Fruit fly (Drosophila melanogaster) whole organism, embryonic: ENCODE results near the gene cype.

Experiments used
- Atf3 ChIP-seq: fragments of 200-800 bp; sonication (Bioruptor generic); optimal IDR thresholded peaks from 3 replicates; lab custom pipeline; 2016; ENCODE audit warnings: missing biosample characterization, missing genetic modification characterization
- CG10366 ChIP-seq: fragments of 200-800 bp; sonication (Bioruptor generic); IDR thresholded peaks from 2 replicates; pipeline ENCODE4 v1.3.6; 2022; ENCODE audit warnings: missing biosample characterization, missing genetic modification characterization
- CG10959 ChIP-seq: fragments of 200-800 bp; sonication (Bioruptor generic); IDR thresholded peaks from 2 replicates; pipeline ENCODE4 v1.3.6; 2022; ENCODE audit warnings: missing biosample characterization, missing genetic modification characterization
- CG11456 ChIP-seq: fragments of 200-800 bp; sonication (Bioruptor generic); IDR thresholded peaks from 3 replicates; pipeline ENCODE4 v1.3.6; 2022; ENCODE audit warnings: missing biosample characterization, missing genetic modification characterization
- CG15696 ChIP-seq: fragments of 200-800 bp; sonication (Bioruptor generic); optimal IDR thresholded peaks from 2 replicates; lab custom pipeline; 2019; ENCODE audit warnings: missing biosample characterization, mild to moderate bottlenecking, missing genetic modification characterization, moderate library complexity
- CG18011 ChIP-seq: fragments of 200-800 bp; sonication (Bioruptor generic); optimal IDR thresholded peaks from 2 replicates; lab custom pipeline; 2017; ENCODE audit warnings: missing biosample characterization, missing genetic modification characterization, mild to moderate bottlenecking, moderate library complexity, missing genotype
- CG2120 ChIP-seq: fragments of 200-800 bp; sonication (Bioruptor generic); optimal IDR thresholded peaks from 3 replicates; lab custom pipeline; 2016; ENCODE audit warnings: missing biosample characterization, missing genetic modification characterization
- CG2889 ChIP-seq: fragments of 200-800 bp; sonication (Bioruptor generic); IDR thresholded peaks from 3 replicates; pipeline ENCODE4 v1.3.6; 2022; ENCODE audit warnings: missing biosample characterization, missing genetic modification characterization
- CG31388 ChIP-seq: fragments of 200-800 bp; sonication (Bioruptor generic); optimal IDR thresholded peaks from 2 replicates; lab custom pipeline; 2016; ENCODE audit warnings: missing biosample characterization, missing genetic modification characterization
- CG33557 ChIP-seq: fragments of 200-800 bp; sonication (Bioruptor generic); optimal IDR thresholded peaks from 2 replicates; lab custom pipeline; 2019; ENCODE audit warnings: missing biosample characterization, mild to moderate bottlenecking, missing genetic modification characterization, moderate library complexity
- CG4282 ChIP-seq: fragments of 200-800 bp; sonication (Bioruptor generic); optimal IDR thresholded peaks from 2 replicates; lab custom pipeline; 2016; ENCODE audit warnings: missing biosample characterization, missing genetic modification characterization
- CG43689 ChIP-seq: fragments of 200-800 bp; sonication (Bioruptor generic); IDR thresholded peaks from 2 replicates; pipeline ENCODE4 v1.3.6; 2022; ENCODE audit warnings: missing biosample characterization, missing genetic modification characterization
- CG4820 ChIP-seq: fragments of 200-800 bp; sonication (Bioruptor generic); optimal IDR thresholded peaks from 3 replicates; lab custom pipeline; 2016; ENCODE audit warnings: missing biosample characterization, missing genetic modification characterization
- CG4854 ChIP-seq: fragments of 200-800 bp; sonication (Bioruptor generic); optimal IDR thresholded peaks from 2 replicates; lab custom pipeline; 2016; ENCODE audit warnings: missing biosample characterization, missing genetic modification characterization, inconsistent platforms
- CG6654 ChIP-seq: fragments of 200-800 bp; sonication (Bioruptor generic); optimal IDR thresholded peaks from 2 replicates; lab custom pipeline; 2017; ENCODE audit warnings: missing biosample characterization, mild to moderate bottlenecking, missing genetic modification characterization
- CG7372 ChIP-seq: fragments of 200-800 bp; sonication (Bioruptor generic); IDR thresholded peaks from 2 replicates; pipeline ENCODE4 v1.3.6; 2022; ENCODE audit warnings: missing biosample characterization, missing genetic modification characterization
- CG7928 ChIP-seq: fragments of 200-800 bp; sonication (Bioruptor generic); optimal IDR thresholded peaks from 2 replicates; lab custom pipeline; 2017; ENCODE audit warnings: missing biosample characterization, mild to moderate bottlenecking, missing genetic modification characterization
- Camta ChIP-seq: fragments of 200-800 bp; sonication (Bioruptor generic); optimal IDR thresholded peaks from 2 replicates; lab custom pipeline; 2016; ENCODE audit warnings: missing biosample characterization, missing genetic modification characterization
- D ChIP-seq, 2 experiments: fragments of 200-800 bp in 1 of 2; fragments of >200 bp in 1 of 2; sonication (Bioruptor generic) in 1 of 2; optimal IDR thresholded peaks; 2 replicates in 1 of 2; 3 replicates in 1 of 2; lab custom pipeline; 2017; ENCODE audit warnings: mild to moderate bottlenecking in 1 of 2, missing biosample characterization in 1 of 2, missing genetic modification characterization in 1 of 2, missing genetic modification reagents in 1 of 2
- Dip2 ChIP-seq: fragments of 200-800 bp; sonication (Bioruptor generic); IDR thresholded peaks from 2 replicates; pipeline ENCODE4 v1.3.6; 2022; ENCODE audit warnings: missing biosample characterization, missing genetic modification characterization
- E2f1 ChIP-seq: fragments of 200-800 bp; sonication (Bioruptor generic); IDR thresholded peaks from 2 replicates; pipeline ENCODE4 v1.3.6; 2022; ENCODE audit warnings: missing biosample characterization, missing genetic modification characterization
- Gsc ChIP-seq: fragments of 200-800 bp; sonication (Bioruptor generic); IDR thresholded peaks from 2 replicates; pipeline ENCODE4 v1.3.6; 2022; ENCODE audit warnings: missing biosample characterization, missing genetic modification characterization
- H2.0 ChIP-seq: fragments of 200-800 bp; sonication (Bioruptor generic); IDR thresholded peaks from 2 replicates; pipeline ENCODE4 v1.3.6; 2022; ENCODE audit warnings: missing biosample characterization, missing genetic modification characterization
- Kr ChIP-seq: fragments of 200-800 bp; sonication (Bioruptor generic); optimal IDR thresholded peaks from 2 replicates; lab custom pipeline; 2017; ENCODE audit warnings: missing biosample characterization, mild to moderate bottlenecking, missing genetic modification characterization
- Lim3 ChIP-seq: fragments of 200-800 bp; sonication (Bioruptor generic); IDR thresholded peaks from 2 replicates; pipeline ENCODE4 v1.3.6; 2022; ENCODE audit warnings: missing biosample characterization, missing genetic modification characterization
- MBD-R2 ChIP-seq: fragments of 200-800 bp; sonication (Bioruptor generic); IDR thresholded peaks from 2 replicates; pipeline ENCODE4 v1.3.6; 2022; ENCODE audit warnings: missing biosample characterization, missing genetic modification characterization
- Mes4 ChIP-seq: fragments of 200-800 bp; sonication (Bioruptor generic); optimal IDR thresholded peaks from 2 replicates; lab custom pipeline; 2016; ENCODE audit warnings: missing biosample characterization, missing genetic modification characterization
- NC2α ChIP-seq: fragments of 200-800 bp; sonication (Bioruptor generic); optimal IDR thresholded peaks from 2 replicates; lab custom pipeline; 2016; ENCODE audit warnings: missing biosample characterization, missing genetic modification characterization
- Nf-YB ChIP-seq: fragments of 200-800 bp; sonication (Bioruptor generic); optimal IDR thresholded peaks from 3 replicates; lab custom pipeline; 2019; ENCODE audit warnings: missing biosample characterization, mild to moderate bottlenecking, missing genetic modification characterization, moderate library complexity
- Rx ChIP-seq: fragments of 200-800 bp; sonication (Bioruptor generic); IDR thresholded peaks from 2 replicates; pipeline ENCODE4 v1.3.6; 2022; ENCODE audit warnings: missing biosample characterization, missing genetic modification characterization
- Sox100B ChIP-seq: fragments of 200-800 bp; sonication (Bioruptor generic); optimal IDR thresholded peaks from 3 replicates; lab custom pipeline; 2018; ENCODE audit warnings: missing biosample characterization, mild to moderate bottlenecking, missing genetic modification characterization
- Usf ChIP-seq: fragments of 200-800 bp; sonication (Bioruptor generic); optimal IDR thresholded peaks from 2 replicates; lab custom pipeline; 2017; ENCODE audit warnings: missing genotype, missing biosample characterization, missing genetic modification characterization
- Vsx1 ChIP-seq: fragments of 200-800 bp; sonication (Bioruptor generic); optimal IDR thresholded peaks from 2 replicates; lab custom pipeline; 2017; ENCODE audit warnings: missing biosample characterization, mild to moderate bottlenecking, missing genetic modification characterization, missing genetic modification reagents
- ac ChIP-seq: fragments of 200-800 bp; sonication (Bioruptor generic); optimal IDR thresholded peaks from 3 replicates; lab custom pipeline; 2017; ENCODE audit warnings: missing biosample characterization, mild to moderate bottlenecking, missing genetic modification characterization
- bab2 ChIP-seq: fragments of 200-800 bp; sonication (Bioruptor generic); optimal IDR thresholded peaks from 2 replicates; lab custom pipeline; 2016; ENCODE audit warnings: missing biosample characterization, missing genetic modification characterization
- br ChIP-seq: fragments of >200 bp; optimal IDR thresholded peaks from 2 replicates; lab custom pipeline; 2017
- eyg ChIP-seq: fragments of 200-800 bp; sonication (Bioruptor generic); optimal IDR thresholded peaks from 3 replicates; lab custom pipeline; 2016; ENCODE audit warnings: missing biosample characterization, missing genetic modification characterization
- gcm2 ChIP-seq: fragments of 200-800 bp; sonication (Bioruptor generic); optimal IDR thresholded peaks from 2 replicates; lab custom pipeline; 2016; ENCODE audit warnings: missing biosample characterization, missing genetic modification characterization
- grau ChIP-seq: fragments of 200-800 bp; optimal IDR thresholded peaks from 3 replicates; lab custom pipeline; 2019; ENCODE audit warnings: missing biosample characterization, mild to moderate bottlenecking, missing genetic modification characterization, moderate library complexity
- ham ChIP-seq: fragments of 200-800 bp; sonication (Bioruptor generic); IDR thresholded peaks from 2 replicates; pipeline ENCODE4 v1.3.6; 2022; ENCODE audit warnings: missing biosample characterization, missing genetic modification characterization
- hth ChIP-seq: fragments of >200 bp; optimal IDR thresholded peaks from 2 replicates; lab custom pipeline; 2017; ENCODE audit warnings: inconsistent platforms
- pfk ChIP-seq: fragments of 200-800 bp; sonication (Bioruptor generic); optimal IDR thresholded peaks from 2 replicates; lab custom pipeline; 2018; ENCODE audit warnings: missing biosample characterization, mild to moderate bottlenecking, missing genetic modification characterization, moderate library complexity
- pros ChIP-seq: fragments of 200-800 bp; sonication (Bioruptor generic); optimal IDR thresholded peaks from 3 replicates; lab custom pipeline; 2019; ENCODE audit warnings: missing biosample characterization, mild to moderate bottlenecking, missing genetic modification characterization, moderate library complexity
- sim ChIP-seq: fragments of 200-800 bp; sonication (Bioruptor generic); IDR thresholded peaks from 2 replicates; pipeline ENCODE4 v1.3.6; 2022; ENCODE audit warnings: missing biosample characterization, missing genetic modification characterization
- slbo ChIP-seq: fragments of 200-800 bp; sonication (Bioruptor generic); IDR thresholded peaks from 2 replicates; pipeline ENCODE4 v1.3.6; 2022; ENCODE audit warnings: missing biosample characterization, missing genetic modification characterization
- tap ChIP-seq: fragments of 200-800 bp; optimal IDR thresholded peaks from 3 replicates; lab custom pipeline; 2019; ENCODE audit warnings: missing biosample characterization, mild to moderate bottlenecking, missing genetic modification characterization, moderate library complexity
- trem ChIP-seq: fragments of 200-800 bp; optimal IDR thresholded peaks from 3 replicates; lab custom pipeline; 2019; ENCODE audit warnings: missing biosample characterization, mild to moderate bottlenecking, missing genetic modification characterization, moderate library complexity
- twi ChIP-seq: fragments of 200-800 bp; optimal IDR thresholded peaks from 2 replicates; lab custom pipeline; 2019; ENCODE audit warnings: missing biosample characterization, mild to moderate bottlenecking, missing genetic modification characterization, moderate library complexity
- unpg ChIP-seq: fragments of 200-800 bp; sonication (Bioruptor generic); optimal IDR thresholded peaks from 3 replicates; lab custom pipeline; 2018; ENCODE audit warnings: missing biosample characterization, mild to moderate bottlenecking, missing genetic modification characterization, moderate library complexity
- wor ChIP-seq: fragments of 200-800 bp; sonication (Bioruptor generic); IDR thresholded peaks from 2 replicates; pipeline ENCODE4 v1.3.6; 2022; ENCODE audit warnings: missing biosample characterization, missing genetic modification characterization
- z ChIP-seq: fragments of 200-800 bp; sonication (Bioruptor generic); IDR thresholded peaks from 3 replicates; pipeline ENCODE4 v1.3.6; 2022; ENCODE audit warnings: missing biosample characterization, missing genetic modification characterization

cype gene

dm6 chr2L:5298978-5299627 lies 27.9 kb upstream of the cype start (continued):
- TF ChIP-seq CG11456 (peak; percentile 65; the same call in 2 of the 3 replicates), CG15696 (tag; lab: Kevin White, UChicago) (peak; percentile 1), E2f1 (peak; percentile 62; the same call in 1 of the 2 replicates), CG6654 (peak; percentile 56), slbo (GFP tag; lab: Robert Waterston, UW) (peak; percentile 56; the same call in 1 of the 2 replicates), gcm2 (peak; percentile 70), Vsx1 (GFP tag; lab: Kevin White, UChicago) (peak; percentile 51), CG2889 (GFP tag; lab: Robert Waterston, UW) (0 out of 3 replicates have a peak, but pooled peaks have one; percentile 32), CG18011 (peak; percentile 57), D (optimal IDR thresholded peaks at IDR 0.05; lab: Kevin White, UChicago) (no peak), D (GFP tag; optimal IDR thresholded peaks at IDR 0.05; lab: Kevin White, UChicago) (peak; percentile 88), twi (peak; percentile 75), CG31388 (GFP tag; lab: Kevin White, UChicago) (no peak), Camta (peak; percentile 67), CG4820 (peak; percentile 70), Dip2 (no peak), CG33557 (GFP tag; lab: Kevin White, UChicago) (peak; percentile 76), bab2 (GFP tag; lab: Kevin White, UChicago) (peak; percentile 21), MBD-R2 (GFP tag; lab: Robert Waterston, UW) (peak; percentile 15; the same call in 1 of the 2 replicates), br (no peak), CG7928 (GFP tag; lab: Kevin White, UChicago) (peak; percentile 35), CG4854 (GFP tag; lab: Kevin White, UChicago) (peak; percentile 49), unpg (GFP tag; lab: Kevin White, UChicago) (peak; percentile 90), CG7372 (GFP tag; lab: Robert Waterston, UW) (peak; percentile 53), wor (GFP tag; lab: Robert Waterston, UW) (peak; percentile 81), Mes4 (peak; percentile 33), Rx (GFP tag; lab: Robert Waterston, UW) (peak; percentile 34; the same call in 1 of the 2 replicates), CG2120 (GFP tag; lab: Kevin White, UChicago) (peak; percentile 79), Atf3 (peak; percentile 49), hth (no peak), sim (GFP tag; lab: Robert Waterston, UW) (peak; percentile 60; the same call in 1 of the 2 replicates), Nf-YB (GFP tag; lab: Kevin White, UChicago) (peak; percentile 61), Usf (GFP tag; lab: Kevin White, UChicago) (peak; percentile 57), CG4282 (no peak), H2.0 (GFP tag; lab: Robert Waterston, UW) (peak; percentile 61), Gsc (peak; percentile 20; the same call in 1 of the 2 replicates), Kr (GFP tag; lab: Kevin White, UChicago) (no peak), tap (tag; lab: Kevin White, UChicago) (peak; percentile 84), Lim3 (GFP tag; lab: Robert Waterston, UW) (peak; percentile 67), Sox100B (GFP tag; lab: Kevin White, UChicago) (peak; percentile 88), CG43689 (GFP tag; lab: Robert Waterston, UW) (0 out of 2 replicates have a peak, but pooled peaks have one; percentile 35), CG10366 (GFP tag; lab: Robert Waterston, UW) (peak; percentile 63), trem (tag; lab: Kevin White, UChicago) (peak; percentile 82), pfk (GFP tag; lab: Kevin White, UChicago) (no peak), ham (GFP tag; lab: Robert Waterston, UW) (no peak), ac (no peak), eyg (GFP tag; lab: Kevin White, UChicago) (no peak), NC2α (no peak), grau (tag; lab: Kevin White, UChicago) (peak; percentile 83), CG10959 (GFP tag; lab: Robert Waterston, UW) (peak; percentile 50; the same call in 1 of the 2 replicates), pros (GFP tag; lab: Kevin White, UChicago) (no peak), z (GFP tag; lab: Robert Waterston, UW) (no peak)
